Worm (Caenorhabditis elegans) whole organism, midembryonic: ENCODE results near the gene clr-1.

Experiments used
- flt-1 ChIP-seq: fragments of 200-800 bp; sonication (Bioruptor generic); IDR thresholded peaks from 2 replicates; pipeline ENCODE4 v1.3.6; 2022; ENCODE audit warnings: missing genetic modification characterization, missing compliant biosample characterization
- klf-2 ChIP-seq: fragments of 200-800 bp; sonication (Bioruptor generic); conservative IDR thresholded peaks from 2 replicates; pipeline ENCODE4 v1.3.6; 2022; ENCODE audit warnings: missing genetic modification reagents, missing genetic modification characterization, missing compliant biosample characterization
- ref-1 ChIP-seq: fragments of 200-800 bp; sonication (Bioruptor generic); conservative IDR thresholded peaks from 2 replicates; pipeline ENCODE4 v1.3.6; 2022; ENCODE audit warnings: missing genetic modification reagents, missing genetic modification characterization, missing compliant biosample characterization
- ztf-29 ChIP-seq: fragments of 200-800 bp; sonication (Bioruptor generic); IDR thresholded peaks from 2 replicates; pipeline ENCODE4 v1.3.6; 2022; ENCODE audit warnings: missing genetic modification reagents, missing genetic modification characterization, missing compliant biosample characterization

DNA sequence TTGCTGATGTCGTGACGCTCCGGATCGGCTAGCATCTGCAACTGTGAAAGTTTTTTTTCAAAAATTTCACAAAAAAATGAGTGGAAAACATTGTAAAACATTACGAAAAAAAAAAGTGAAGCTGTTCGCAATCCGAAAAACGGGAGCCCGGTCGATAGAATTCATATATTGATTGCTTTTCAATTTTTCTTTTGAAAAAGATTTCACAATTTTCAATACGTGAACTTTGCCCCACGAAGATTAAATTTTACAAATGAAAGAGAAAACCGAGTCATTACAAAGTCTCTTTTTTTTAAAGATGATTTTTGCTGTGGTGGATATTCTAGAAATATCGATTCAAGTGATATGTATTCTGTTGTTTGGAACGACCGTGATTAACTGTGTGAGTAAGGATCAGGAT, 28.2 kb downstream of the clr-1 start, which contains the start of gene F12A10.6:
- TF ChIP-seq klf-2 (GFP tag; lab: Robert Waterston, UW): no peak
- TF ChIP-seq flt-1 (GFP tag; lab: Robert Waterston, UW): no peak
- no peak for TF ChIP-seq ztf-29 (GFP tag; lab: Robert Waterston, UW)
- TF ChIP-seq ref-1: no peak
